Fruit fly (Drosophila melanogaster) whole organism, embryonic: ENCODE data around the gene lin-52.

Experiments used
- CG1024 ChIP-seq: fragments of 200-800 bp; sonication (Bioruptor generic); IDR thresholded peaks from 2 replicates; pipeline ENCODE4 v1.3.6; 2022; ENCODE audit warnings: missing biosample characterization, missing genetic modification characterization
- CG14860 ChIP-seq: fragments of 200-800 bp; sonication (Bioruptor generic); IDR thresholded peaks from 3 replicates; pipeline ENCODE4 v1.3.6; 2022; ENCODE audit warnings: missing biosample characterization, missing genetic modification characterization; ENCODE audit not compliant: partially characterized antibody
- CG1647 ChIP-seq: fragments of 200-800 bp; sonication (Bioruptor generic); optimal IDR thresholded peaks from 3 replicates; lab custom pipeline; 2016; ENCODE audit warnings: missing biosample characterization, missing genetic modification characterization
- CG1832 ChIP-seq: fragments of 200-800 bp; sonication (Bioruptor generic); optimal IDR thresholded peaks from 2 replicates; lab custom pipeline; 2017; ENCODE audit warnings: missing biosample characterization, mild to moderate bottlenecking, missing genetic modification characterization, inconsistent platforms
- CG8281 ChIP-seq: fragments of 200-800 bp; sonication (Bioruptor generic); optimal IDR thresholded peaks from 2 replicates; lab custom pipeline; 2018; ENCODE audit warnings: missing biosample characterization, mild to moderate bottlenecking, missing genetic modification characterization, moderate library complexity
- CG8359 ChIP-seq: fragments of 200-800 bp; sonication (Bioruptor generic); optimal IDR thresholded peaks from 2 replicates; lab custom pipeline; 2017; ENCODE audit warnings: missing biosample characterization, mild to moderate bottlenecking, missing genetic modification characterization, borderline replicate concordance
- CG8765 ChIP-seq: fragments of 200-800 bp; sonication (Bioruptor generic); IDR thresholded peaks from 2 replicates; pipeline ENCODE4 v1.3.6; 2022; ENCODE audit warnings: missing biosample characterization, missing genetic modification characterization
- Doc2 ChIP-seq: fragments of 200-800 bp; sonication (Bioruptor generic); IDR thresholded peaks from 2 replicates; pipeline ENCODE4 v1.3.6; 2022; ENCODE audit warnings: missing biosample characterization, missing genetic modification characterization
- Gug ChIP-seq: fragments of 200-800 bp; sonication (Bioruptor generic); IDR thresholded peaks from 4 replicates; pipeline ENCODE4 v1.3.6; 2022; ENCODE audit warnings: missing biosample characterization, missing genetic modification characterization
- Mrtf ChIP-seq: fragments of 200-800 bp; sonication (Bioruptor generic); IDR thresholded peaks from 3 replicates; pipeline ENCODE4 v1.3.6; 2022; ENCODE audit warnings: missing biosample characterization, missing genetic modification characterization
- ewg ChIP-seq: fragments of 200-800 bp; sonication (Bioruptor generic); optimal IDR thresholded peaks from 3 replicates; lab custom pipeline; 2017; ENCODE audit warnings: mild to moderate bottlenecking, missing biosample characterization, missing genetic modification reagents, missing genetic modification characterization
- kni ChIP-seq: fragments of 200-800 bp; sonication (Bioruptor generic); optimal IDR thresholded peaks from 3 replicates; lab custom pipeline; 2017; ENCODE audit warnings: mild to moderate bottlenecking, missing biosample characterization, missing genetic modification reagents, missing genetic modification characterization
- oc ChIP-seq: fragments of 200-800 bp; sonication (Bioruptor generic); optimal IDR thresholded peaks from 2 replicates; lab custom pipeline; 2018; ENCODE audit warnings: missing biosample characterization, mild to moderate bottlenecking, missing genetic modification characterization, moderate library complexity
- rib ChIP-seq: fragments of 200-800 bp; sonication (Bioruptor generic); IDR thresholded peaks from 2 replicates; pipeline ENCODE4 v1.3.6; 2022; ENCODE audit warnings: missing biosample characterization, missing genetic modification characterization

dm6 chrX:5781520-5781919, 26.8 kb upstream of the lin-52 start, which contains the start of gene CG3108:
- no peak for TF ChIP-seq CG14860
- TF ChIP-seq oc (tag; lab: Kevin White, UChicago): no peak
- no peak for TF ChIP-seq ewg (GFP tag; lab: Kevin White, UChicago)
- no peak for TF ChIP-seq Mrtf (GFP tag; lab: Robert Waterston, UW)
- TF ChIP-seq rib: no peak
- TF ChIP-seq CG8765 (GFP tag; lab: Robert Waterston, UW): no peak
- no peak for TF ChIP-seq CG8281
- no peak for TF ChIP-seq CG1647 (GFP tag; lab: Kevin White, UChicago)
- no peak for TF ChIP-seq kni (GFP tag; lab: Kevin White, UChicago)
- TF ChIP-seq Doc2 (GFP tag; lab: Robert Waterston, UW): no peak
- TF ChIP-seq CG8359 (GFP tag; lab: Kevin White, UChicago): no peak
- no peak for TF ChIP-seq CG1832 (GFP tag; lab: Kevin White, UChicago)
- no peak for TF ChIP-seq CG1024 (GFP tag; lab: Robert Waterston, UW)
- no peak for TF ChIP-seq Gug (GFP tag; lab: Robert Waterston, UW)
